Worm (Caenorhabditis elegans) whole organism, early embryonic: ENCODE measurements around the gene W08F4.3.
"Not testable (repeated sequence)": the region's sequence is repeated elsewhere in the genome, so short reads cannot be mapped to it uniquely, and the experiment has no call there.

Experiments
- B0310.2 ChIP-seq: sonication (generic microtip); optimal IDR thresholded peaks from 2 replicates; lab custom pipeline; 2016; ENCODE audit warnings: mild to moderate bottlenecking, missing genetic modification characterization, missing compliant biosample characterization
- ama-1 ChIP-seq: fragments of 150-350 bp; optimal IDR thresholded peaks from 2 replicates; lab custom pipeline; 2014
- ceh-13 ChIP-seq: fragments of 200-800 bp; sonication (Bioruptor generic); optimal IDR thresholded peaks from 2 replicates; lab custom pipeline; 2018; ENCODE audit warnings: mild to moderate bottlenecking, missing genetic modification characterization, missing compliant biosample characterization
- ceh-36 ChIP-seq: sonication (generic microtip); optimal IDR thresholded peaks from 2 replicates; lab custom pipeline; 2016; ENCODE audit warnings: missing genetic modification characterization, inconsistent platforms, missing compliant biosample characterization
- ets-7 ChIP-seq: sonication (generic microtip); optimal IDR thresholded peaks from 2 replicates; lab custom pipeline; 2016; ENCODE audit warnings: missing genotype, missing genetic modification characterization, missing compliant biosample characterization
- pes-1 ChIP-seq: fragments of 200-800 bp; sonication (Bioruptor generic); IDR thresholded peaks from 2 replicates; pipeline ENCODE4 v1.3.6; 2022; ENCODE audit warnings: missing genetic modification reagents, missing genetic modification characterization, missing compliant biosample characterization
- sea-1 ChIP-seq: fragments of 200-800 bp; sonication (Bioruptor generic); conservative IDR thresholded peaks from 2 replicates; pipeline ENCODE4 v1.3.6; 2022; ENCODE audit warnings: missing genetic modification characterization, missing compliant biosample characterization
- tra-4 ChIP-seq: sonication (generic microtip); optimal IDR thresholded peaks from 2 replicates; lab custom pipeline; 2017; ENCODE audit warnings: missing genetic modification characterization, missing compliant biosample characterization

DNA sequence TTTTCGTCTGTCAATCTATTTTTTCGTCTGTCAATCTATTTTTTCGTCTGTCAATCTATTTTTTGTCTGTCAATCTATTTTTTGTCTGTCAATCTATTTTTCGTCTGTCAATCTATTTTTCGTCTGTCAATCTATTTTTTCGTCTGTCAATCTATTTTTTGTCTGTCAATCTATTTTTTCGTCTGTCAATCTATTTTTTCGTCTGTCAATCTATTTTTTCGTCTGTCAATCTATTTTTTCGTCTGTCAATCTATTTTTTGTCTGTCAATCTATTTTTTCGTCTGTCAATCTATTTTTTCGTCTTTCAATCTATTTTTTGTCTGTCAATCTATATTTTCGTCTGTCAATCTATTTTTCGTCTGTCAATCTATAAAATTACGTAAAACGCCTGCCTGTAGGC is 49.1 kb downstream of the W08F4.3 start:
- not testable (repeated sequence) for TF ChIP-seq ama-1 (lab: Kevin White, UChicago); ets-7 (tag; lab: Kevin White, UChicago); ceh-13 (GFP tag; lab: Kevin White, UChicago); pes-1 (GFP tag; lab: Robert Waterston, UW); tra-4; ceh-36 (tag; lab: Kevin White, UChicago); B0310.2; sea-1 (GFP tag; lab: Robert Waterston, UW)
